Worm (Caenorhabditis elegans): ENCODE results near the gene nhr-43.

nhr-43 gene

ce11 chrIV:11857159-11857565 lies 42.2 kb upstream of the nhr-43 start (continued):
- TF ChIP-seq dve-1 (tag; optimal IDR thresholded peaks at IDR 0.05; ENCODE audit: insufficient read depth) (peak; percentile 65), daf-16 (GFP tag; optimal IDR thresholded peaks at IDR 0.05) (peak in 1 of 2 experiments; percentile 22), daf-16 (tag; optimal IDR thresholded peaks at IDR 0.05) (peak; percentile 21), T26A8.4 (GFP tag; IDR thresholded peaks at IDR 0.05) (peak; percentile 38; the same call in 1 of the 2 replicates), nhr-28 (tag; optimal IDR thresholded peaks at IDR 0.05) (peak; percentile 32), rbr-2 (tag; optimal IDR thresholded peaks at IDR 0.05) (peak; percentile 89), nhr-111 (GFP tag; optimal IDR thresholded peaks at IDR 0.05) (no peak), jun-1 (tag; optimal IDR thresholded peaks at IDR 0.05) (peak; percentile 36), gei-8 (GFP tag; optimal IDR thresholded peaks at IDR 0.05) (no peak), hlh-11 (tag; optimal IDR thresholded peaks at IDR 0.05) (peak; percentile 78), ceh-44 (GFP tag; IDR thresholded peaks at IDR 0.05) (peak; percentile 51; the same call in 1 of the 2 replicates), zfp-2 (tag; optimal IDR thresholded peaks at IDR 0.05) (no peak), nhr-41 (GFP tag; IDR thresholded peaks at IDR 0.05) (no peak), lin-38 (GFP tag; IDR thresholded peaks at IDR 0.05) (peak; percentile 66), nhr-76 (tag; optimal IDR thresholded peaks at IDR 0.05) (no peak), Y105C5A.15 (GFP tag; IDR thresholded peaks at IDR 0.05) (no peak), hmg-1.1 (GFP tag; IDR thresholded peaks at IDR 0.05) (peak; percentile 90), nhr-11 (tag; optimal IDR thresholded peaks at IDR 0.05) (peak; percentile 73), lim-7 (GFP tag; IDR thresholded peaks at IDR 0.05) (no peak), pha-4 (GFP tag; IDR thresholded peaks at IDR 0.05) (no peak; the same call in 1 of the 2 replicates), pha-4 (tag; optimal IDR thresholded peaks at IDR 0.05) (no peak), snpc-4 (tag; optimal IDR thresholded peaks at IDR 0.05) (no peak), T20F7.1 (GFP tag; optimal IDR thresholded peaks at IDR 0.05) (no peak), tag-97 (GFP tag; IDR thresholded peaks at IDR 0.05) (no peak), ceh-20 (GFP tag; IDR thresholded peaks at IDR 0.05) (peak; percentile 75), daf-12 (tag; optimal IDR thresholded peaks at IDR 0.05) (no peak), ceh-82 (tag; optimal IDR thresholded peaks at IDR 0.05) (no peak), fos-1 (tag; optimal IDR thresholded peaks at IDR 0.05) (no peak), Y5F2A.4 (GFP tag; optimal IDR thresholded peaks at IDR 0.05) (no peak), ceh-32 (tag; optimal IDR thresholded peaks at IDR 0.05; ENCODE audit: poor library complexity) (no peak), ces-1 (GFP tag; optimal IDR thresholded peaks at IDR 0.05) (no peak), mes-2 (tag; optimal IDR thresholded peaks at IDR 0.05; ENCODE audit: poor library complexity, severe bottlenecking) (peak; percentile 64), unc-39 (tag; optimal IDR thresholded peaks at IDR 0.05) (no peak), mep-1 (tag; optimal IDR thresholded peaks at IDR 0.05) (peak; percentile 81), zfp-3 (GFP tag; conservative IDR thresholded peaks at IDR 0.05) (no peak), lin-29 (GFP tag; IDR thresholded peaks at IDR 0.05) (no peak), unc-130 (GFP tag; optimal IDR thresholded peaks at IDR 0.05) (no peak), vab-7 (GFP tag; IDR thresholded peaks at IDR 0.05) (0 out of 2 replicates have a peak, but pooled peaks have one; percentile 39), mxl-2 (GFP tag; conservative IDR thresholded peaks at IDR 0.05) (no peak; the same call in 1 of the 2 replicates), duxl-1 (tag; optimal IDR thresholded peaks at IDR 0.05; ENCODE audit: poor library complexity) (no peak), attf-4 (tag; optimal IDR thresholded peaks at IDR 0.05) (no peak), madf-9 (GFP tag; conservative IDR thresholded peaks at IDR 0.05) (0 out of 2 replicates have a peak, but pooled peaks have one; percentile 46), Y75B8A.6 (GFP tag; IDR thresholded peaks at IDR 0.05) (no peak), fkh-10 (GFP tag; optimal IDR thresholded peaks at IDR 0.05) (peak; percentile 83), ztf-7 (tag; optimal IDR thresholded peaks at IDR 0.05) (no peak), skn-1 (tag; optimal IDR thresholded peaks at IDR 0.05) (no peak), php-3 (GFP tag; IDR thresholded peaks at IDR 0.05) (no peak), mdl-1 (tag; optimal IDR thresholded peaks at IDR 0.05) (peak; percentile 29 to 54), tra-1 (GFP tag; IDR thresholded peaks at IDR 0.05) (0 out of 2 replicates have a peak, but pooled peaks have one; percentile 28), ceh-28 (tag; optimal IDR thresholded peaks at IDR 0.05) (no peak), spr-1 (tag; optimal IDR thresholded peaks at IDR 0.05) (peak; percentile 45), ZK337.2 (GFP tag; IDR thresholded peaks at IDR 0.05) (no peak)

All from whole organism, L4 larva.